Worm (Caenorhabditis elegans): ENCODE data around the gene imp-2.

DNA sequence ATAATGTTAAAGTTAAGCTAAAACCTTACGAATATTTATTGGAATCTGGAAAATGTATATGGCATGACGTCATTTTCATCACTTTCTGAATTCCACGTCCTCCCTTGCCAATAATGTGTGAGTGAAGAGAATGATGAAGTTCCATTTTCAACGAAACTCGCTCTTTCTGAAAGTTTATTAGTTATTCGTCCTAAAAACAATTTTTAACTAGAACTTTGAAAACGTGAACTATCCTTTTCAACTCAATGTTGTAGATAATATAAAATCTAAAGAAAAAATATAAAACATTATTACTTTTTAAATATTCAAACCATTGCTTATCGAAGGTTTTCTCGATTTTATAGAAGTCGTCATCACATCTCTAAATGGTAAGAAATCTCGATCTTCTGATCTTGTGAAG lies 29.2 kb downstream of the imp-2 start, which contains the start of gene M7.7:
- no peak for TF ChIP-seq ztf-23 (GFP tag; IDR thresholded peaks at IDR 0.05)
- TF ChIP-seq ztf-29 (GFP tag; IDR thresholded peaks at IDR 0.05) = no peak
- TF ChIP-seq cog-1 (tag; optimal IDR thresholded peaks at IDR 0.05) = no peak
- TF ChIP-seq klf-2 (GFP tag; conservative IDR thresholded peaks at IDR 0.05) = no peak
- TF ChIP-seq T22C8.4 (GFP tag; IDR thresholded peaks at IDR 0.05) = no peak
- TF ChIP-seq tab-1 (GFP tag; IDR thresholded peaks at IDR 0.05) = no peak
